Worm (Caenorhabditis elegans): ENCODE measurements around the gene F11C1.9.

Gene F11C1.9

ce11 chrX:12976774-12977173, 577 bp downstream of the F11C1.9 start, which contains the start of the genes F11C1.4 and F11C1.10:
TSS of gene F11C1.4 (plus strand) at chrX:12977074.
TSS of gene F11C1.10 (plus strand) at chrX:12977082.
- no peak for TF ChIP-seq dmd-8 (GFP tag; IDR thresholded peaks at IDR 0.05)
- no peak for TF ChIP-seq ctbp-1 (GFP tag; IDR thresholded peaks at IDR 0.05)
- TF ChIP-seq lir-3 (tag; optimal IDR thresholded peaks at IDR 0.05) = no peak

ce11 chrX:12975595-12976089, 1.7 kb downstream of the F11C1.9 start, which contains the start of gene ppk-3:
TSS of gene ppk-3 (minus strand) at chrX:12975645.
- TF ChIP-seq tra-1 (GFP tag; IDR thresholded peaks at IDR 0.05) = peak; percentile 48; the same call in 1 of the 2 replicates
- peak; percentile 8 to 81 for TF ChIP-seq lsy-2 (tag; optimal IDR thresholded peaks at IDR 0.05)
- no peak for TF ChIP-seq ama-1 (optimal IDR thresholded peaks at IDR 0.05)
- peak; percentile 72 for TF ChIP-seq mxl-3 (GFP tag; optimal IDR thresholded peaks at IDR 0.05)
- peak; percentile 75 for TF ChIP-seq dve-1 (tag; optimal IDR thresholded peaks at IDR 0.05; ENCODE audit: insufficient read depth)
- peak in 1 of 2 experiments; percentile 75 for TF ChIP-seq mdl-1 (tag; optimal IDR thresholded peaks at IDR 0.05)
- TF ChIP-seq unc-62 (GFP tag; optimal IDR thresholded peaks at IDR 0.05 in 1 of 2) = peak in 1 of 2 experiments; percentile 79
- TF ChIP-seq unc-62 (tag; optimal IDR thresholded peaks at IDR 0.05) = no peak
- TF ChIP-seq nhr-6 (tag; optimal IDR thresholded peaks at IDR 0.05) = peak; percentile 17
- 0 out of 2 replicates have a peak, but pooled peaks have one; percentile 30 for TF ChIP-seq arid-1 (GFP tag; conservative IDR thresholded peaks at IDR 0.05)
- peak; percentile 16 for TF ChIP-seq nhr-48 (tag; optimal IDR thresholded peaks at IDR 0.05)
- TF ChIP-seq nhr-77 (tag; optimal IDR thresholded peaks at IDR 0.05) = peak; percentile 62
- 0 out of 2 replicates have a peak, but pooled peaks have one; percentile 21 for TF ChIP-seq lin-29 (GFP tag; IDR thresholded peaks at IDR 0.05)
- TF ChIP-seq nhr-42 (GFP tag; IDR thresholded peaks at IDR 0.05) = peak; percentile 47; the same call in 1 of the 2 replicates
- TF ChIP-seq rbr-2 (tag; optimal IDR thresholded peaks at IDR 0.05) = peak; percentile 62
- TF ChIP-seq dmd-6 (GFP tag; IDR thresholded peaks at IDR 0.05) = peak; percentile 56
- TF ChIP-seq cey-2 (tag; optimal IDR thresholded peaks at IDR 0.05; ENCODE audit: borderline replicate concordance, insufficient read depth) = no peak
- TF ChIP-seq T26A8.4 (GFP tag; IDR thresholded peaks at IDR 0.05) = peak; percentile 58; the same call in 1 of the 2 replicates
- TF ChIP-seq daf-8 (GFP tag; IDR thresholded peaks at IDR 0.05) = no peak
- TF ChIP-seq mep-1 (tag; optimal IDR thresholded peaks at IDR 0.05) = peak; percentile 79
- TF ChIP-seq nhr-28 (tag; optimal IDR thresholded peaks at IDR 0.05) = peak; percentile 70
- TF ChIP-seq ceh-20 (GFP tag; IDR thresholded peaks at IDR 0.05) = peak; percentile 24; the same call in 1 of the 2 replicates
- no peak for TF ChIP-seq dmd-9 (GFP tag; IDR thresholded peaks at IDR 0.05)
- no peak for TF ChIP-seq nhr-25 (tag; optimal IDR thresholded peaks at IDR 0.05; ENCODE audit: borderline replicate concordance, insufficient read depth)
- no peak for TF ChIP-seq D1046.2 (GFP tag; IDR thresholded peaks at IDR 0.05)
- TF ChIP-seq mes-2 (tag; optimal IDR thresholded peaks at IDR 0.05; ENCODE audit: poor library complexity, severe bottlenecking) = peak; percentile 86
- peak; percentile 73 for TF ChIP-seq hmg-1.1 (GFP tag; IDR thresholded peaks at IDR 0.05)
- peak; percentile 0 for TF ChIP-seq lin-13 (GFP tag; optimal IDR thresholded peaks at IDR 0.05)
- TF ChIP-seq hlh-30 (tag; optimal IDR thresholded peaks at IDR 0.05; ENCODE audit: insufficient read depth) = peak; percentile 81
- TF ChIP-seq ceh-62 (tag; optimal IDR thresholded peaks at IDR 0.05) = no peak
- TF ChIP-seq php-3 (GFP tag; IDR thresholded peaks at IDR 0.05) = no peak
- no peak for TF ChIP-seq zip-11 (GFP tag; IDR thresholded peaks at IDR 0.05)
- TF ChIP-seq spr-1 (tag; optimal IDR thresholded peaks at IDR 0.05) = peak; percentile 9
- 0 out of 2 replicates have a peak, but pooled peaks have one; percentile 11 for TF ChIP-seq madf-9 (GFP tag; conservative IDR thresholded peaks at IDR 0.05)
- peak; percentile 98 for TF ChIP-seq aha-1 (tag)
- TF ChIP-seq nhr-11 (tag; optimal IDR thresholded peaks at IDR 0.05) = peak; percentile 76
- 0 out of 2 replicates have a peak, but pooled peaks have one; percentile 13 for TF ChIP-seq lin-1 (GFP tag; IDR thresholded peaks at IDR 0.05)
- peak in 1 of 2 experiments; percentile 46 for TF ChIP-seq hif-1 (tag; optimal IDR thresholded peaks at IDR 0.05)
- peak; percentile 25 for TF ChIP-seq duxl-1 (tag; optimal IDR thresholded peaks at IDR 0.05; ENCODE audit: poor library complexity)
- TF ChIP-seq F10B5.3 (tag; optimal IDR thresholded peaks at IDR 0.05) = no peak
- TF ChIP-seq lir-3 (tag; optimal IDR thresholded peaks at IDR 0.05) = no peak
- TF ChIP-seq dpl-1 (GFP tag; optimal IDR thresholded peaks at IDR 0.05) = peak; percentile 72
- peak; percentile 96 for TF ChIP-seq lin-38 (GFP tag; IDR thresholded peaks at IDR 0.05)
- TF ChIP-seq daf-16 (GFP tag; optimal IDR thresholded peaks at IDR 0.05) = peak in 1 of 2 experiments; percentile 60
- TF ChIP-seq daf-16 (tag; optimal IDR thresholded peaks at IDR 0.05) = peak; percentile 47

Measured in whole organism, L4 larva.